Fruit fly (Drosophila melanogaster) whole organism, adult: Measurements from ENCODE around the gene CG15544.

ENCODE experiments used
- CG33017 ChIP-seq: fragments of 200-800 bp; sonication (Bioruptor generic); optimal IDR thresholded peaks from 2 replicates; lab custom pipeline; 2018; ENCODE audit warnings: missing biosample characterization, mild to moderate bottlenecking, missing genetic modification characterization, moderate library complexity
- ovo ChIP-seq: fragments of 200-800 bp; sonication (Bioruptor generic); optimal IDR thresholded peaks from 2 replicates; lab custom pipeline; 2016; ENCODE audit warnings: missing biosample characterization, missing genetic modification characterization
- toe ChIP-seq: fragments of 200-800 bp; sonication (Bioruptor generic); optimal IDR thresholded peaks from 2 replicates; lab custom pipeline; 2016; ENCODE audit warnings: missing biosample characterization, missing genetic modification characterization

dm6 chr3R:30850460-30850859 lies 22.8 kb downstream of the CG15544 start:
- no peak for TF ChIP-seq toe (GFP tag; lab: Kevin White, UChicago)
- TF ChIP-seq ovo (GFP tag; lab: Kevin White, UChicago) = no peak
- TF ChIP-seq CG33017 = no peak
